Worm (Caenorhabditis elegans): ENCODE data around the gene C04C3.14.

ce11 chrIV:3384047-3384446, 11.6 kb upstream of the C04C3.14 start, which contains the start of gene B0546.4:
- TF ChIP-seq F16B12.6 (tag; optimal IDR thresholded peaks at IDR 0.05) (no peak), elt-2 (tag; optimal IDR thresholded peaks at IDR 0.05) (no peak)
